Fruit fly (Drosophila melanogaster) whole organism, embryonic: ENCODE results near the gene MESK4.

Experiments used
- Adf1 ChIP-seq: fragments of 200-800 bp; sonication (Bioruptor generic); IDR thresholded peaks from 2 replicates; pipeline ENCODE4 v1.3.6; 2022; ENCODE audit warnings: missing biosample characterization, missing genetic modification characterization
- Bdp1 ChIP-seq: fragments of 200-800 bp; sonication (Bioruptor generic); optimal IDR thresholded peaks from 3 replicates; lab custom pipeline; 2016; ENCODE audit warnings: missing biosample characterization, missing genetic modification characterization
- CG1024 ChIP-seq: fragments of 200-800 bp; sonication (Bioruptor generic); IDR thresholded peaks from 2 replicates; pipeline ENCODE4 v1.3.6; 2022; ENCODE audit warnings: missing biosample characterization, missing genetic modification characterization
- CG11504 ChIP-seq: fragments of 200-800 bp; sonication (Bioruptor generic); optimal IDR thresholded peaks from 3 replicates; lab custom pipeline; 2019; ENCODE audit warnings: missing biosample characterization, mild to moderate bottlenecking, missing genetic modification characterization, moderate library complexity
- CG11695 ChIP-seq: fragments of 200-800 bp; sonication (Bioruptor generic); IDR thresholded peaks from 3 replicates; pipeline ENCODE4 v1.3.6; 2022; ENCODE audit warnings: missing biosample characterization, missing genetic modification characterization
- CG11723 ChIP-seq: fragments of 200-800 bp; sonication (Bioruptor generic); optimal IDR thresholded peaks from 2 replicates; lab custom pipeline; 2017; ENCODE audit warnings: missing biosample characterization, mild to moderate bottlenecking, missing genetic modification characterization
- CG13775 ChIP-seq: fragments of 200-800 bp; sonication (Bioruptor generic); optimal IDR thresholded peaks from 3 replicates; lab custom pipeline; 2017; ENCODE audit warnings: missing biosample characterization, mild to moderate bottlenecking, missing genetic modification characterization
- CG14441 ChIP-seq: fragments of 200-800 bp; sonication (Bioruptor generic); IDR thresholded peaks from 2 replicates; pipeline ENCODE4 v1.3.6; 2022; ENCODE audit warnings: missing biosample characterization, missing genetic modification characterization
- CG14710 ChIP-seq: fragments of 200-800 bp; sonication (Bioruptor generic); optimal IDR thresholded peaks from 3 replicates; lab custom pipeline; 2019; ENCODE audit warnings: missing biosample characterization, mild to moderate bottlenecking, missing genetic modification characterization, moderate library complexity
- CG16815 ChIP-seq: fragments of 200-800 bp; sonication (Bioruptor generic); optimal IDR thresholded peaks from 3 replicates; lab custom pipeline; 2017; ENCODE audit warnings: missing biosample characterization, mild to moderate bottlenecking, missing genetic modification characterization
- CG17912 ChIP-seq: fragments of 200-800 bp; sonication (Bioruptor generic); optimal IDR thresholded peaks from 2 replicates; lab custom pipeline; 2018; ENCODE audit warnings: missing biosample characterization, mild to moderate bottlenecking, missing genetic modification characterization
- CG18476 ChIP-seq: fragments of 200-800 bp; sonication (Bioruptor generic); optimal IDR thresholded peaks from 2 replicates; lab custom pipeline; 2016; ENCODE audit warnings: missing biosample characterization, mild to moderate bottlenecking, missing genetic modification characterization
- CG2199 ChIP-seq: fragments of 200-800 bp; sonication (Bioruptor generic); IDR thresholded peaks from 3 replicates; pipeline ENCODE4 v1.3.6; 2022; ENCODE audit warnings: missing biosample characterization, missing genetic modification characterization
- CG31224 ChIP-seq: fragments of 200-800 bp; sonication (Bioruptor generic); IDR thresholded peaks from 2 replicates; pipeline ENCODE4 v1.3.6; 2022; ENCODE audit warnings: missing biosample characterization, missing genetic modification characterization
- CG4282 ChIP-seq: fragments of 200-800 bp; sonication (Bioruptor generic); optimal IDR thresholded peaks from 2 replicates; lab custom pipeline; 2016; ENCODE audit warnings: missing biosample characterization, missing genetic modification characterization
- CG4730 ChIP-seq: fragments of 200-800 bp; sonication (Bioruptor generic); IDR thresholded peaks from 2 replicates; pipeline ENCODE4 v1.3.6; 2022; ENCODE audit warnings: missing biosample characterization, missing genetic modification characterization
- CG6689 ChIP-seq: fragments of 200-800 bp; sonication (Bioruptor generic); IDR thresholded peaks from 2 replicates; pipeline ENCODE4 v1.3.6; 2022; ENCODE audit warnings: missing biosample characterization, missing genetic modification characterization
- CG7372 ChIP-seq: fragments of 200-800 bp; sonication (Bioruptor generic); IDR thresholded peaks from 2 replicates; pipeline ENCODE4 v1.3.6; 2022; ENCODE audit warnings: missing biosample characterization, missing genetic modification characterization
- CG9437 ChIP-seq: fragments of 200-800 bp; sonication (Bioruptor generic); optimal IDR thresholded peaks from 2 replicates; lab custom pipeline; 2018; ENCODE audit warnings: missing biosample characterization, mild to moderate bottlenecking, missing genetic modification characterization
- CTCF ChIP-seq: fragments of 200-800 bp; sonication (Bioruptor generic); optimal IDR thresholded peaks from 2 replicates; lab custom pipeline; 2017; ENCODE audit warnings: missing biosample characterization, mild to moderate bottlenecking, missing genetic modification characterization, moderate library complexity
- Camta ChIP-seq: fragments of 200-800 bp; sonication (Bioruptor generic); optimal IDR thresholded peaks from 2 replicates; lab custom pipeline; 2016; ENCODE audit warnings: missing biosample characterization, missing genetic modification characterization
- Dref ChIP-seq: fragments of 200-800 bp; sonication (Bioruptor generic); IDR thresholded peaks from 2 replicates; pipeline ENCODE4 v1.3.6; 2022; ENCODE audit warnings: missing biosample characterization, missing genetic modification characterization
- HHEX ChIP-seq: fragments of 200-800 bp; sonication (Bioruptor generic); optimal IDR thresholded peaks from 3 replicates; lab custom pipeline; 2017; ENCODE audit warnings: missing biosample characterization, mild to moderate bottlenecking, missing genetic modification characterization, missing genetic modification reagents
- HLH3B ChIP-seq: fragments of 200-800 bp; sonication (Bioruptor generic); IDR thresholded peaks from 2 replicates; pipeline ENCODE4 v1.3.6; 2022; ENCODE audit warnings: missing biosample characterization, missing genetic modification characterization
- HLH54F ChIP-seq: fragments of 200-800 bp; sonication (Bioruptor generic); optimal IDR thresholded peaks from 3 replicates; lab custom pipeline; 2016; ENCODE audit warnings: missing biosample characterization, missing genetic modification characterization
- Hr51 ChIP-seq, 2 experiments: fragments of 200-800 bp; sonication (Bioruptor generic); optimal IDR thresholded peaks; 2 replicates in 1 of 2; 3 replicates in 1 of 2; lab custom pipeline; 2016 to 2018; ENCODE audit warnings: missing biosample characterization in 2 of 2, missing genetic modification characterization in 2 of 2, mild to moderate bottlenecking in 1 of 2, moderate library complexity in 1 of 2
- Poxn ChIP-seq: fragments of 200-800 bp; sonication (Bioruptor generic); IDR thresholded peaks from 2 replicates; pipeline ENCODE4 v1.3.6; 2022; ENCODE audit warnings: missing biosample characterization, missing genetic modification characterization
- Sry-δ ChIP-seq: fragments of 200-800 bp; sonication (Bioruptor generic); optimal IDR thresholded peaks from 2 replicates; lab custom pipeline; 2016; ENCODE audit warnings: missing biosample characterization, missing genetic modification characterization
- Xrp1 ChIP-seq: fragments of 200-800 bp; sonication (Bioruptor generic); IDR thresholded peaks from 2 replicates; pipeline ENCODE4 v1.3.6; 2022; ENCODE audit warnings: missing biosample characterization, missing genetic modification characterization
- aop ChIP-seq: fragments of 200-800 bp; sonication (Bioruptor generic); IDR thresholded peaks from 2 replicates; pipeline ENCODE4 v1.3.6; 2022; ENCODE audit warnings: missing biosample characterization, missing genetic modification characterization
- chinmo ChIP-seq: fragments of 200-800 bp; sonication (Bioruptor generic); IDR thresholded peaks from 4 replicates; pipeline ENCODE4 v1.3.6; 2022; ENCODE audit warnings: missing biosample characterization, missing genetic modification characterization; ENCODE audit not compliant: partially characterized antibody
- fu2 ChIP-seq: fragments of 200-800 bp; sonication (Bioruptor generic); optimal IDR thresholded peaks from 2 replicates; lab custom pipeline; 2016; ENCODE audit warnings: missing biosample characterization, missing genetic modification characterization
- grau ChIP-seq: fragments of 200-800 bp; optimal IDR thresholded peaks from 3 replicates; lab custom pipeline; 2019; ENCODE audit warnings: missing biosample characterization, mild to moderate bottlenecking, missing genetic modification characterization, moderate library complexity
- hkb ChIP-seq, 2 experiments: fragments of 200-800 bp in 1 of 2; fragments of >200 bp in 1 of 2; sonication (Bioruptor generic) in 1 of 2; IDR thresholded peaks in 1 of 2; optimal IDR thresholded peaks in 1 of 2; 2 replicates each; pipeline versions ENCODE4 v1.3.6 to Lab custom; 2017 to 2022; ENCODE audit warnings: missing biosample characterization in 1 of 2, missing genetic modification characterization in 1 of 2
- hth ChIP-seq: fragments of >200 bp; optimal IDR thresholded peaks from 2 replicates; lab custom pipeline; 2017; ENCODE audit warnings: inconsistent platforms
- lab ChIP-seq: fragments of 200-800 bp; sonication (Bioruptor generic); optimal IDR thresholded peaks from 3 replicates; lab custom pipeline; 2017; ENCODE audit warnings: missing biosample characterization, missing genetic modification characterization, mild to moderate bottlenecking, moderate library complexity, missing genetic modification reagents
- lola ChIP-seq, 3 experiments: fragments of >200 bp in 2 of 3; fragments of 200-800 bp in 1 of 3; sonication (Bioruptor generic) in 1 of 3; optimal IDR thresholded peaks; 2 replicates each; lab custom pipeline; 2017 to 2019; ENCODE audit warnings: missing biosample characterization in 3 of 3, missing genetic modification characterization in 3 of 3, mild to moderate bottlenecking in 1 of 3, moderate library complexity in 1 of 3
- nom ChIP-seq: fragments of 200-800 bp; sonication (Bioruptor generic); optimal IDR thresholded peaks from 2 replicates; lab custom pipeline; 2017; ENCODE audit warnings: missing biosample characterization, missing genetic modification characterization, mild to moderate bottlenecking, moderate library complexity, missing genetic modification reagents
- p53 ChIP-seq: fragments of 200-800 bp; sonication (Bioruptor generic); optimal IDR thresholded peaks from 2 replicates; lab custom pipeline; 2016; ENCODE audit warnings: missing biosample characterization, missing genetic modification characterization
- phol ChIP-seq: fragments of 200-800 bp; sonication (Bioruptor generic); optimal IDR thresholded peaks from 3 replicates; lab custom pipeline; 2018; ENCODE audit warnings: missing biosample characterization, mild to moderate bottlenecking, missing genetic modification characterization, moderate library complexity
- pita ChIP-seq: fragments of 200-800 bp; sonication (Bioruptor generic); optimal IDR thresholded peaks from 2 replicates; lab custom pipeline; 2017; ENCODE audit warnings: missing biosample characterization, mild to moderate bottlenecking, missing genetic modification characterization
- pum ChIP-seq: fragments of 200-800 bp; sonication (Bioruptor generic); optimal IDR thresholded peaks from 2 replicates; lab custom pipeline; 2016; ENCODE audit warnings: missing biosample characterization, missing genetic modification characterization
- schlank ChIP-seq: fragments of 200-800 bp; sonication (Bioruptor generic); optimal IDR thresholded peaks from 2 replicates; lab custom pipeline; 2018; ENCODE audit warnings: missing biosample characterization, mild to moderate bottlenecking, missing genetic modification characterization
- sna ChIP-seq: fragments of 200-800 bp; sonication (Bioruptor generic); IDR thresholded peaks from 2 replicates; pipeline ENCODE4 v1.3.6; 2022; ENCODE audit warnings: missing biosample characterization, missing genetic modification characterization; ENCODE audit not compliant: partially characterized antibody
- tio ChIP-seq: fragments of 200-800 bp; sonication (Bioruptor generic); optimal IDR thresholded peaks from 2 replicates; lab custom pipeline; 2017; ENCODE audit warnings: missing biosample characterization, missing genetic modification characterization, inconsistent platforms
- toy ChIP-seq: fragments of 200-800 bp; sonication (Bioruptor generic); IDR thresholded peaks from 2 replicates; pipeline ENCODE4 v1.3.6; 2022; ENCODE audit warnings: missing biosample characterization, missing genetic modification characterization
- usp ChIP-seq: fragments of >200 bp; optimal IDR thresholded peaks from 2 replicates; lab custom pipeline; 2017; ENCODE audit warnings: missing biosample characterization, missing genetic modification characterization
- vfl ChIP-seq: fragments of 200-800 bp; sonication (Bioruptor generic); optimal IDR thresholded peaks from 2 replicates; lab custom pipeline; 2016; ENCODE audit warnings: missing biosample characterization, missing genetic modification characterization
- wek ChIP-seq: fragments of 200-800 bp; sonication (Bioruptor generic); optimal IDR thresholded peaks from 3 replicates; lab custom pipeline; 2018; ENCODE audit warnings: missing biosample characterization, mild to moderate bottlenecking, missing genetic modification characterization, moderate library complexity

MESK4 gene

DNA sequence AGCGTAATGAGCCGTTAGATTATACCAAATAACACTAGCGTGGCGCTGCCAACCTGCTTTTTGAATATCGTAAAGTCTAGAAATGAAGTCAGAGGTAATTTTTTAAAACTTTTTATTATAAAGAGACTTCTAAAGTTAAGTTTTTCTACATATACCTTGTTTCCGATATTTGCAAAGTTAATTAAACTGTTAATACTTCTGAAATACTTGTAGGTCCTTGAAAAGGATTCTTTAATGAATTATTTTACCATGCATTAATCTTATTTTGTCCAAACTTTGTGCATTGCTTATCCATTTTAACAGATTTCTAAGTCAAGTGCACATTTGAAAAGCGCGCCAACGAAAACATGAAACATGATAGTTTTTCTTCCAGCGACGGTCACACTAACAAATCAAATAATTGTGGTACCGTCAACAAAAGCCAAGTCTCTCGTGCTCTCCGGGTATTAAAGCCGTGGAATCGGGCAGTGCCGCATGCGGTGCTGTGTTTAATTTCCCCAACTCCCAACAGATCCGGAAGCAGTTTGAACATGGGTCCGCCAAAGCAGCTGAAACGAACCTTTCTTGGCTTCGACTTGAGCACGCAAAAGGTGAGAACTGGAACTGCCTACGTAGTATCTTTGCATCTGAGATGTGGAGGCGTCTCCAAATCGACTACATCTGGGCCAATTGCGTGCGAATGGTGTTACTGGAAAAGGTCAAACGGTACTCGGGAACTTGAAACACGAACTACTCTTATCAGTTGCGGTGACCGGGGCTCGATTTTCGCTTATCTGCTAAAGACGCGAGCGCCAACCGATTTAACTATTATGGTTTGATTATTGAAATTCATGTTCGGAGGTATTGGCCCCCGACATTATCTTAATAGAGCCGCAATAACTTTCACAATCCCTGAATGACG lies 7.7 kb downstream of the MESK4 start, which contains the start of the genes EMC2A and CG3534 (continued):
- no peak for TF ChIP-seq vfl
- peak; percentile 11 for TF ChIP-seq lab (GFP tag; lab: Kevin White, UChicago)
- peak; percentile 10 for TF ChIP-seq p53 (GFP tag; lab: Kevin White, UChicago)
- TF ChIP-seq CG11504 (tag; lab: Kevin White, UChicago): no peak
- TF ChIP-seq HLH3B: no peak
- no peak for TF ChIP-seq Adf1 (GFP tag; lab: Robert Waterston, UW)
- no peak for TF ChIP-seq lola (GFP tag; optimal IDR thresholded peaks at IDR 0.05; lab: Kevin White, UChicago)
- no peak for TF ChIP-seq Dref (GFP tag; lab: Robert Waterston, UW)
- TF ChIP-seq toy: no peak
- no peak for TF ChIP-seq hth
- no peak for TF ChIP-seq CG18476
- peak; percentile 68 for TF ChIP-seq phol (tag; lab: Kevin White, UChicago)
- no peak for TF ChIP-seq chinmo (GFP tag; lab: Robert Waterston, UW)
- TF ChIP-seq Sry-δ (GFP tag; lab: Kevin White, UChicago): peak; percentile 31
- no peak for TF ChIP-seq tio (GFP tag; lab: Kevin White, UChicago)
- TF ChIP-seq fu2 (GFP tag; lab: Kevin White, UChicago): no peak
- TF ChIP-seq CG9437 (GFP tag; lab: Kevin White, UChicago): no peak
- TF ChIP-seq CG1024: no peak
- TF ChIP-seq usp: no peak
- no peak for TF ChIP-seq Bdp1 (GFP tag; lab: Kevin White, UChicago)
- no peak for TF ChIP-seq CG2199 (GFP tag; lab: Robert Waterston, UW)
- TF ChIP-seq Hr51 (GFP tag; optimal IDR thresholded peaks at IDR 0.05; lab: Kevin White, UChicago): no peak
- 0 out of 2 replicates have a peak, but pooled peaks have one; percentile 17 for TF ChIP-seq CG7372
- TF ChIP-seq CG16815 (GFP tag; lab: Kevin White, UChicago): no peak
- TF ChIP-seq CG11723 (GFP tag; lab: Kevin White, UChicago): no peak
- TF ChIP-seq CTCF (GFP tag; lab: Kevin White, UChicago): no peak
- TF ChIP-seq CG4282 (GFP tag; lab: Kevin White, UChicago): no peak
- no peak for TF ChIP-seq HLH54F (GFP tag; lab: Kevin White, UChicago)
- no peak for TF ChIP-seq CG13775 (GFP tag; lab: Kevin White, UChicago)
- TF ChIP-seq Camta (GFP tag; lab: Kevin White, UChicago): no peak
- TF ChIP-seq CG6689 (GFP tag; lab: Robert Waterston, UW): peak; percentile 14; the same call in 1 of the 2 replicates
- no peak; the same call in 1 of the 2 replicates for TF ChIP-seq CG4730
- no peak for TF ChIP-seq hkb (optimal IDR thresholded peaks at IDR 0.05; lab: Kevin White, UChicago)
- peak; percentile 4 for TF ChIP-seq hkb (GFP tag; IDR thresholded peaks at IDR 0.05; lab: Robert Waterston, UW)
- peak; percentile 42; the same call in 1 of the 2 replicates for TF ChIP-seq sna (GFP tag; lab: Robert Waterston, UW)
- no peak for TF ChIP-seq pita
- TF ChIP-seq pum: peak; percentile 4
- TF ChIP-seq wek (GFP tag; lab: Kevin White, UChicago): no peak
- no peak for TF ChIP-seq HHEX
- peak; percentile 44; the same call in 1 of the 2 replicates for TF ChIP-seq Xrp1 (GFP tag; lab: Robert Waterston, UW)
- no peak for TF ChIP-seq nom (GFP tag; lab: Kevin White, UChicago)
- peak; percentile 23; the same call in 1 of the 2 replicates for TF ChIP-seq CG14441 (GFP tag; lab: Robert Waterston, UW)
- TF ChIP-seq CG17912 (GFP tag; lab: Kevin White, UChicago): no peak
- TF ChIP-seq CG31224: no peak
- TF ChIP-seq CG11695 (GFP tag; lab: Robert Waterston, UW): no peak
- peak; percentile 49 for TF ChIP-seq CG14710
- no peak for TF ChIP-seq aop (GFP tag; lab: Robert Waterston, UW)
- TF ChIP-seq grau (tag; lab: Kevin White, UChicago): no peak
- no peak for TF ChIP-seq schlank
- no peak for TF ChIP-seq Poxn (GFP tag; lab: Robert Waterston, UW)
